Worm (Caenorhabditis elegans) whole organism, L1 larva: ENCODE measurements around the gene F07G11.1.
"Not testable (repeated sequence)": the region's sequence is repeated elsewhere in the genome, so short reads cannot be mapped to it uniquely, and the experiment has no call there.

Source experiments
- C16A3.4 ChIP-seq: fragments of 150-350 bp; optimal IDR thresholded peaks from 2 replicates; lab custom pipeline; 2014; ENCODE audit warnings: missing biosample characterization, missing genetic modification characterization
- F16B12.6 ChIP-seq: fragments of 150-350 bp; optimal IDR thresholded peaks from 2 replicates; lab custom pipeline; 2014; ENCODE audit warnings: missing biosample characterization, missing genetic modification characterization
- Y116A8C.19 ChIP-seq: sonication (generic microtip); optimal IDR thresholded peaks from 2 replicates; lab custom pipeline; 2016; ENCODE audit warnings: missing compliant biosample characterization, missing genetic modification characterization, borderline replicate concordance
- aha-1 ChIP-seq: fragments of 150-350 bp; optimal IDR thresholded peaks from 2 replicates; lab custom pipeline; 2014; ENCODE audit warnings: missing biosample characterization, missing genetic modification characterization
- aly-2 ChIP-seq: fragments of 150-350 bp; optimal IDR thresholded peaks from 2 replicates; lab custom pipeline; 2014; ENCODE audit warnings: missing biosample characterization, missing genetic modification characterization
- ama-1 ChIP-seq: fragments of 150-350 bp; optimal IDR thresholded peaks from 2 replicates; lab custom pipeline; 2014
- blmp-1 ChIP-seq: fragments of 150-350 bp; optimal IDR thresholded peaks from 2 replicates; lab custom pipeline; 2014; ENCODE audit warnings: missing biosample characterization, missing genetic modification characterization
- ceh-63 ChIP-seq: fragments of 200-800 bp; sonication (Bioruptor generic); optimal IDR thresholded peaks from 2 replicates; lab custom pipeline; 2018; ENCODE audit warnings: mild to moderate bottlenecking, missing genetic modification characterization, missing compliant biosample characterization
- ceh-8 ChIP-seq: fragments of 200-800 bp; sonication (Bioruptor generic); optimal IDR thresholded peaks from 2 replicates; lab custom pipeline; 2018; ENCODE audit warnings: mild to moderate bottlenecking, missing genetic modification characterization, moderate library complexity, missing compliant biosample characterization
- ceh-90 ChIP-seq: sonication (generic microtip); optimal IDR thresholded peaks from 2 replicates; lab custom pipeline; 2016; ENCODE audit warnings: missing genetic modification characterization, missing compliant biosample characterization
- elt-2 ChIP-seq: sonication (generic microtip); optimal IDR thresholded peaks from 2 replicates; lab custom pipeline; 2016; ENCODE audit warnings: missing genetic modification characterization, mild to moderate bottlenecking, inconsistent platforms, missing compliant biosample characterization, missing genetic modification reagents
- fkh-8 ChIP-seq: sonication (generic microtip); optimal IDR thresholded peaks from 2 replicates; lab custom pipeline; 2016; ENCODE audit warnings: mild to moderate bottlenecking, missing genetic modification characterization, missing compliant biosample characterization
- hlh-4 ChIP-seq: sonication (generic microtip); optimal IDR thresholded peaks from 2 replicates; lab custom pipeline; 2016; ENCODE audit warnings: mild to moderate bottlenecking, missing genetic modification characterization, missing compliant biosample characterization
- hpl-2 ChIP-seq: fragments of 150-350 bp; optimal IDR thresholded peaks from 2 replicates; lab custom pipeline; 2014; ENCODE audit warnings: missing biosample characterization, missing genetic modification reagents, missing genetic modification characterization
- isw-1 ChIP-seq: fragments of 200-800 bp; sonication (Bioruptor generic); IDR thresholded peaks from 2 replicates; pipeline ENCODE4 v1.3.6; 2022; ENCODE audit warnings: missing genetic modification characterization, missing compliant biosample characterization
- lin-13 ChIP-seq: fragments of 150-350 bp; optimal IDR thresholded peaks from 2 replicates; lab custom pipeline; 2014; ENCODE audit warnings: missing biosample characterization, missing genetic modification reagents, missing genetic modification characterization
- lin-15B ChIP-seq: fragments of 150-350 bp; sonication (generic microtip); optimal IDR thresholded peaks from 3 replicates; lab custom pipeline; 2014; ENCODE audit warnings: missing biosample characterization, missing genetic modification characterization
- lin-39 ChIP-seq: fragments of 150-350 bp; optimal IDR thresholded peaks from 2 replicates; lab custom pipeline; 2014; ENCODE audit warnings: missing biosample characterization, missing genetic modification reagents, missing genetic modification characterization
- lsy-2 ChIP-seq, 2 experiments: fragments of 150-350 bp; optimal IDR thresholded peaks; 2 replicates each; lab custom pipeline; 2014; ENCODE audit warnings: missing biosample characterization in 2 of 2, missing genetic modification characterization in 2 of 2
- mab-9 ChIP-seq: fragments of 200-800 bp; sonication (Bioruptor generic); IDR thresholded peaks from 2 replicates; pipeline ENCODE4 v1.3.6; 2022; ENCODE audit warnings: missing genetic modification reagents, missing genetic modification characterization, missing compliant biosample characterization
- mdl-1 ChIP-seq, 2 experiments: fragments of 150-350 bp; optimal IDR thresholded peaks; 2 replicates each; lab custom pipeline; 2014 to 2017; ENCODE audit warnings: missing biosample characterization in 2 of 2, missing genetic modification characterization in 2 of 2, inconsistent platforms in 1 of 2
- mep-1 ChIP-seq: fragments of 150-350 bp; optimal IDR thresholded peaks from 2 replicates; lab custom pipeline; 2014; ENCODE audit warnings: missing biosample characterization, missing genetic modification characterization
- nhr-237 ChIP-seq: fragments of 150-350 bp; optimal IDR thresholded peaks from 2 replicates; lab custom pipeline; 2014; ENCODE audit warnings: missing biosample characterization, missing genetic modification characterization
- nhr-71 ChIP-seq: sonication (generic microtip); optimal IDR thresholded peaks from 2 replicates; lab custom pipeline; 2016; ENCODE audit warnings: mild to moderate bottlenecking, missing genetic modification characterization, moderate library complexity, missing compliant biosample characterization
- nhr-76 ChIP-seq: sonication (generic microtip); optimal IDR thresholded peaks from 2 replicates; lab custom pipeline; 2017; ENCODE audit warnings: missing biosample characterization, missing genetic modification characterization
- nhr-84 ChIP-seq: sonication (generic microtip); optimal IDR thresholded peaks from 2 replicates; lab custom pipeline; 2017; ENCODE audit warnings: missing biosample characterization, missing genetic modification characterization
- nhr-85 ChIP-seq: sonication (generic microtip); peaks from one replicate; lab custom pipeline; 2016; ENCODE audit warnings: missing genetic modification characterization, inconsistent platforms, missing compliant biosample characterization
- pqm-1 ChIP-seq: sonication (generic microtip); optimal IDR thresholded peaks from 3 replicates; lab custom pipeline; 2017; ENCODE audit warnings: missing biosample characterization, missing genetic modification characterization
- skn-1 ChIP-seq: fragments of 150-350 bp; optimal IDR thresholded peaks from 2 replicates; lab custom pipeline; 2014; ENCODE audit warnings: missing biosample characterization, missing genetic modification characterization
- snu-23 ChIP-seq: sonication (generic microtip); optimal IDR thresholded peaks from 2 replicates; lab custom pipeline; 2016; ENCODE audit warnings: missing genetic modification characterization, missing compliant biosample characterization
- unc-130 ChIP-seq: fragments of 150-350 bp; optimal IDR thresholded peaks from 2 replicates; lab custom pipeline; 2017; ENCODE audit warnings: missing biosample characterization, missing genetic modification characterization, inconsistent platforms
- ztf-4 ChIP-seq: fragments of 150-350 bp; optimal IDR thresholded peaks from 2 replicates; lab custom pipeline; 2014; ENCODE audit warnings: missing biosample characterization, missing genetic modification characterization

The F07G11.1 gene

ce11 chrV:7332253-7332652 is 25.1 kb downstream of the F07G11.1 start, which contains the start of gene F10G2.1 (continued):
- no peak for TF ChIP-seq Y116A8C.19 (tag; lab: Kevin White, UChicago)
- TF ChIP-seq, all 84 proteins: peak for 0

- not testable (repeated sequence) for TF ChIP-seq nhr-76; unc-130 (tag; lab: Kevin White, UChicago); hlh-4
Observed at ce11 chrV:7337218-7337617, 30.0 kb downstream of the F07G11.1 start, which contains the start of gene F10G2.7. Gene F10G2.7, minus strand, starts transcription at chrV:7337318.

ce11 chrV:7339831-7340230 is 32.6 kb downstream of the F07G11.1 start, which contains the start of gene srh-187:
Gene srh-187, minus strand, starts transcription at chrV:7339931.
- TF ChIP-seq ceh-63 (GFP tag; lab: Kevin White, UChicago) = no peak

- TF ChIP-seq blmp-1 (tag; lab: Kevin White, UChicago) = peak; percentile 2
- no peak for TF ChIP-seq lin-13 (GFP tag; lab: Kevin White, UChicago)
- TF ChIP-seq pqm-1 (tag; lab: Kevin White, UChicago) = no peak
- TF ChIP-seq aly-2 (tag; lab: Kevin White, UChicago) = no peak
- TF ChIP-seq ceh-90 (tag; lab: Kevin White, UChicago) = no peak
- no peak for TF ChIP-seq isw-1 (GFP tag; lab: Robert Waterston, UW)
- no peak for TF ChIP-seq nhr-84 (tag; lab: Kevin White, UChicago)
- no peak for TF ChIP-seq nhr-85 (tag; lab: Kevin White, UChicago)
Observed at ce11 chrV:7341942-7342341, 34.8 kb downstream of the F07G11.1 start, which contains the start of the genes nhr-263 and nhr-148. Gene nhr-263, minus strand, starts transcription at chrV:7342042. Gene nhr-148, plus strand, starts transcription at chrV:7342156.

ce11 chrV:7343522-7343921 is 36.3 kb downstream of the F07G11.1 start, which contains the start of gene srh-244:
Gene srh-244, plus strand, starts transcription at chrV:7343822.
- TF ChIP-seq pqm-1 (tag; lab: Kevin White, UChicago) (no peak), ama-1 (lab: Kevin White, UChicago) (no peak), ztf-4 (tag; lab: Kevin White, UChicago) (no peak), nhr-71 (no peak), lin-39 (tag; lab: Kevin White, UChicago) (no peak), mab-9 (GFP tag; lab: Robert Waterston, UW) (no peak), mdl-1 (tag; optimal IDR thresholded peaks at IDR 0.05; lab: Kevin White, UChicago) (no peak), ceh-8 (GFP tag; lab: Kevin White, UChicago) (no peak), hpl-2 (no peak), nhr-237 (no peak), mep-1 (tag; lab: Kevin White, UChicago) (no peak), aha-1 (tag; lab: Kevin White, UChicago) (no peak), fkh-8 (no peak), ceh-63 (GFP tag; lab: Kevin White, UChicago) (no peak), skn-1 (no peak), F16B12.6 (tag; lab: Kevin White, UChicago) (no peak), snu-23 (GFP tag; lab: Kevin White, UChicago) (no peak), lin-15B (tag; lab: Kevin White, UChicago) (no peak), lsy-2 (tag; optimal IDR thresholded peaks at IDR 0.05; lab: Kevin White, UChicago) (no peak)
- TF ChIP-seq, all 84 proteins: peak for 0

ce11 chrV:7345494-7345893 is 38.3 kb downstream of the F07G11.1 start, which contains the start of gene nhr-147:
Gene nhr-147, plus strand, starts transcription at chrV:7345794.
- not testable (repeated sequence) for TF ChIP-seq nhr-71; aha-1 (tag; lab: Kevin White, UChicago); C16A3.4 (tag; lab: Kevin White, UChicago)

- TF ChIP-seq elt-2 (tag; lab: Kevin White, UChicago) = no peak
Observed at ce11 chrV:7349541-7349940, 42.4 kb downstream of the F07G11.1 start, which contains the start of gene nhr-149. Gene nhr-149, minus strand, starts transcription at chrV:7349641.
